Worm (Caenorhabditis elegans) whole organism, L2 larva: ENCODE results near the gene math-38.

Source experiments
- alr-1 ChIP-seq: fragments of 150-350 bp; optimal IDR thresholded peaks from 2 replicates; lab custom pipeline; 2014; ENCODE audit warnings: missing biosample characterization, missing genetic modification characterization
- lin-11 ChIP-seq: fragments of 150-350 bp; sonication (generic microtip); optimal IDR thresholded peaks from 2 replicates; lab custom pipeline; 2014; ENCODE audit warnings: missing biosample characterization, missing genetic modification characterization, inconsistent platforms, mixed read lengths
- nhr-237 ChIP-seq: fragments of 150-350 bp; optimal IDR thresholded peaks from 2 replicates; lab custom pipeline; 2014; ENCODE audit warnings: missing biosample characterization, missing genetic modification characterization
- nhr-77 ChIP-seq: fragments of 150-350 bp; optimal IDR thresholded peaks from 2 replicates; lab custom pipeline; 2014; ENCODE audit warnings: missing biosample characterization, missing genetic modification characterization
- sma-9 ChIP-seq, 2 experiments: fragments of 150-350 bp in 1 of 2; sonication (generic microtip) in 1 of 2; optimal IDR thresholded peaks; 2 replicates each; lab custom pipeline; 2014 to 2016; ENCODE audit warnings: missing genetic modification characterization in 2 of 2, mild to moderate bottlenecking in 1 of 2, missing biosample characterization in 1 of 2, missing compliant biosample characterization in 1 of 2, missing genetic modification reagents in 1 of 2, moderate library complexity in 1 of 2
- ztf-4 ChIP-seq: fragments of 150-350 bp; optimal IDR thresholded peaks from 2 replicates; lab custom pipeline; 2014; ENCODE audit warnings: missing biosample characterization, missing genetic modification characterization

DNA sequence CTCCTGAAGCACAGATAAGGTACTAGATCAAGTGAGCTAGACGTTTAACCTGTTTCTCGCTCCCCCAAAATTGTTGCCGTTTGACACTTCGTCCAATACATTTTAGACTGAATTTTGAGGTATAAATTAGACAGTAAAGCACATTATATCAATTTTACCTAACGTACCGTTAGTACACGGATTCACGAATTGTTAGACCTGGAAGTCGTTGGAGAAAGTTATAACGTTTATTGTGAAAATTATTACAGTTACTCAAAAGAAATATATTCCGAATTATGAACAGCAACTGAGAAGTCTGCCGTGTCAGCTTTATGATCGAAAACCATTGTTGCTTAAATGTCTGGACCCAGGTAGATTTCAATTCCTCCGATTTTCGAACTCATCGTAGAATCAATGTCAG is 18.9 kb downstream of the math-38 start:
- no peak for TF ChIP-seq ztf-4 (tag; lab: Kevin White, UChicago)
- no peak for TF ChIP-seq alr-1 (tag; lab: Kevin White, UChicago)
- no peak for TF ChIP-seq sma-9 (GFP tag; optimal IDR thresholded peaks at IDR 0.05; lab: Kevin White, UChicago)
- no peak for TF ChIP-seq sma-9 (tag; optimal IDR thresholded peaks at IDR 0.05; lab: Kevin White, UChicago)
- TF ChIP-seq nhr-237 (tag; lab: Kevin White, UChicago), result no peak
- no peak for TF ChIP-seq lin-11 (tag; lab: Kevin White, UChicago)
- TF ChIP-seq nhr-77 (tag; lab: Kevin White, UChicago), result no peak
